Worm (Caenorhabditis elegans): ENCODE measurements around the gene Y60A9.3.

DNA sequence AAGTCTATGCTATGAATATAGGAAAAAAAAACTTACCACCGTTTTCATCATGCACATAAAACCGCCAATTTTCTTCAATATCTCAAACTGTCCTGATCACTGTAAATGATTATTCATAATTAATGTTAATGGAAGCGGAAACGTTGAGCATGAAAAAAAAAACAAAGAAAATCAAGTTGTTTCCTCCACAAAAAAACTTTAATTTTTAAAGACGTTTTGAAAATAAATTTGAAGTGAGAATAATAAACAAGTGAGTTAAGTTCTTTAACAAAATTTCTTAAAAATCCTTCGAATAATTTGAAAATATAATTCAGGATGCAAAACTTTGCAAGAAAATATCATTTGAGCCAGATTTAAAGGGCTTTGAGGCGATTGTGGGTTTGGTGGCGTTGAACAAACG, 12.7 kb upstream of the Y60A9.3 start, which contains the start of gene irk-3:
- TF ChIP-seq unc-39 (tag; optimal IDR thresholded peaks at IDR 0.05) = no peak
- TF ChIP-seq elt-1 (tag; optimal IDR thresholded peaks at IDR 0.05; ENCODE audit: borderline replicate concordance, insufficient read depth) = no peak
- no peak for TF ChIP-seq nhr-76 (tag; optimal IDR thresholded peaks at IDR 0.05)
- no peak for TF ChIP-seq nhr-12 (tag; optimal IDR thresholded peaks at IDR 0.05)
- no peak for TF ChIP-seq blmp-1 (tag; optimal IDR thresholded peaks at IDR 0.05)
- TF ChIP-seq lin-13 (tag; optimal IDR thresholded peaks at IDR 0.05) = no peak
